Worm (Caenorhabditis elegans) whole organism, L4/young adult: Measurements from ENCODE around the gene T01H3.5.

Experiments
- W03F9.2 ChIP-seq: fragments of 150-350 bp; optimal IDR thresholded peaks from 2 replicates; lab custom pipeline; 2014; ENCODE audit warnings: missing biosample characterization, missing genetic modification characterization
- dao-5 ChIP-seq: sonication (generic microtip); optimal IDR thresholded peaks from 2 replicates; lab custom pipeline; 2016; ENCODE audit warnings: missing genotype, missing genetic modification characterization, moderate library complexity, missing compliant biosample characterization
- him-1 ChIP-seq: sonication (generic microtip); optimal IDR thresholded peaks from 2 replicates; lab custom pipeline; 2016; ENCODE audit warnings: missing genotype, missing genetic modification reagents, missing genetic modification characterization, missing compliant biosample characterization

DNA sequence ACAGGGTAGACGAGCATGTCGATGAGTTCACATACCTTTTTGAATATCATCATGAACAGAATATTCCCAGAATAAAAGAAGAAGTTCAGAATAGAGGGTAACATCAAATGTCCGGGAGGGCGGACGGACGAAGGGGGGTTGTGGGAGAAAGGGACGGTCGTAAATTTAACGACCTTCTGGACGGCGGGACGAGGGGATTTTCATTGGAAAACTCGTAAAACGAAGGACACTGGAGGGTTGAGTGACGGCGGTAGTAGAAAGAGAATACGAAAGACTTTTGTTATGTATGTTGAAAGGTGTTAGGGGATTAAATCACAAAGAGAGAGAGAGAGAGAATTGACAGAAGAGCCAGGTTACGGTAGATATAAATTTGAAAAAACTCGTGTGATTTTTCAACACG lies 28.8 kb upstream of the T01H3.5 start:
- TF ChIP-seq him-1 (tag; lab: Kevin White, UChicago), result no peak
- TF ChIP-seq W03F9.2 (tag; lab: Kevin White, UChicago), result no peak
- no peak for TF ChIP-seq dao-5 (tag; lab: Kevin White, UChicago)
